Fruit fly (Drosophila melanogaster) whole organism, embryonic: ENCODE data around the gene CG14655.

Experiments
- Adf1 ChIP-seq: fragments of 200-800 bp; sonication (Bioruptor generic); IDR thresholded peaks from 2 replicates; pipeline ENCODE4 v1.3.6; 2022; ENCODE audit warnings: missing biosample characterization, missing genetic modification characterization
- CG10267 ChIP-seq: fragments of 200-800 bp; sonication (Bioruptor generic); optimal IDR thresholded peaks from 2 replicates; lab custom pipeline; 2018; ENCODE audit warnings: missing biosample characterization, mild to moderate bottlenecking, missing genetic modification characterization, moderate library complexity
- CG11398 ChIP-seq: fragments of 200-800 bp; sonication (Bioruptor generic); optimal IDR thresholded peaks from 2 replicates; lab custom pipeline; 2016; ENCODE audit warnings: missing biosample characterization, missing genetic modification characterization
- CG12769 ChIP-seq: fragments of 200-800 bp; sonication (Bioruptor generic); optimal IDR thresholded peaks from 2 replicates; lab custom pipeline; 2019; ENCODE audit warnings: missing biosample characterization, mild to moderate bottlenecking, missing genetic modification characterization, moderate library complexity
- CG13287 ChIP-seq: fragments of 200-800 bp; sonication (Bioruptor generic); IDR thresholded peaks from 2 replicates; pipeline ENCODE4 v1.3.6; 2022; ENCODE audit warnings: missing biosample characterization, missing genetic modification characterization; ENCODE audit not compliant: partially characterized antibody
- CG14667 ChIP-seq: fragments of 200-800 bp; sonication (Bioruptor generic); IDR thresholded peaks from 2 replicates; pipeline ENCODE4 v1.3.6; 2022; ENCODE audit warnings: missing biosample characterization, missing genetic modification characterization
- CG17568 ChIP-seq: fragments of 200-800 bp; sonication (Bioruptor generic); optimal IDR thresholded peaks from 2 replicates; lab custom pipeline; 2018; ENCODE audit warnings: missing biosample characterization, mild to moderate bottlenecking, missing genetic modification characterization, moderate library complexity
- CG18599 ChIP-seq: fragments of 200-800 bp; sonication (Bioruptor generic); optimal IDR thresholded peaks from 3 replicates; lab custom pipeline; 2017; ENCODE audit warnings: missing biosample characterization, missing genetic modification characterization, mild to moderate bottlenecking, moderate library complexity, missing genetic modification reagents
- CG2129 ChIP-seq: fragments of 200-800 bp; sonication (Bioruptor generic); IDR thresholded peaks from 2 replicates; pipeline ENCODE4 v1.3.6; 2022; ENCODE audit warnings: missing biosample characterization, missing genetic modification characterization; ENCODE audit not compliant: partially characterized antibody
- CG2712 ChIP-seq: fragments of 200-800 bp; optimal IDR thresholded peaks from 3 replicates; lab custom pipeline; 2019; ENCODE audit warnings: missing biosample characterization, mild to moderate bottlenecking, missing genetic modification characterization, moderate library complexity
- CG3163 ChIP-seq: fragments of 200-800 bp; sonication (Bioruptor generic); optimal IDR thresholded peaks from 3 replicates; lab custom pipeline; 2016; ENCODE audit warnings: missing biosample characterization, missing genetic modification characterization
- CG34376 ChIP-seq: fragments of 200-800 bp; sonication (Bioruptor generic); optimal IDR thresholded peaks from 2 replicates; lab custom pipeline; 2018; ENCODE audit warnings: missing biosample characterization, mild to moderate bottlenecking, missing genetic modification characterization
- CG4854 ChIP-seq: fragments of 200-800 bp; sonication (Bioruptor generic); optimal IDR thresholded peaks from 2 replicates; lab custom pipeline; 2016; ENCODE audit warnings: missing biosample characterization, missing genetic modification characterization, inconsistent platforms
- CG6854 ChIP-seq: fragments of 200-800 bp; sonication (Bioruptor generic); optimal IDR thresholded peaks from 3 replicates; lab custom pipeline; 2017; ENCODE audit warnings: missing biosample characterization, mild to moderate bottlenecking, missing genetic modification characterization
- CG7271 ChIP-seq: fragments of 200-800 bp; sonication (Bioruptor generic); optimal IDR thresholded peaks from 2 replicates; lab custom pipeline; 2018; ENCODE audit warnings: missing biosample characterization, mild to moderate bottlenecking, missing genetic modification characterization, moderate library complexity
- CG7372 ChIP-seq: fragments of 200-800 bp; sonication (Bioruptor generic); IDR thresholded peaks from 2 replicates; pipeline ENCODE4 v1.3.6; 2022; ENCODE audit warnings: missing biosample characterization, missing genetic modification characterization
- CG8290 ChIP-seq, 3 experiments: fragments of 200-800 bp; sonication (Bioruptor generic); optimal IDR thresholded peaks; 2 replicates each; lab custom pipeline; 2016 to 2019; ENCODE audit warnings: missing biosample characterization in 3 of 3, missing genetic modification characterization in 3 of 3, mild to moderate bottlenecking in 2 of 3, moderate library complexity in 1 of 3
- Dll ChIP-seq: fragments of 200-800 bp; sonication (Bioruptor generic); IDR thresholded peaks from 4 replicates; pipeline ENCODE4 v1.3.6; 2022; ENCODE audit warnings: missing biosample characterization, missing genetic modification characterization; ENCODE audit not compliant: partially characterized antibody
- Eip74EF ChIP-seq, 2 experiments: fragments of 200-800 bp in 1 of 2; fragments of >200 bp in 1 of 2; sonication (Bioruptor generic) in 1 of 2; optimal IDR thresholded peaks; 2 replicates each; lab custom pipeline; 2017 to 2019; ENCODE audit warnings: missing biosample characterization in 2 of 2, missing genetic modification characterization in 2 of 2, mild to moderate bottlenecking in 1 of 2, moderate library complexity in 1 of 2
- Fer1 ChIP-seq: fragments of 200-800 bp; sonication (Bioruptor generic); optimal IDR thresholded peaks from 2 replicates; lab custom pipeline; 2017; ENCODE audit warnings: missing biosample characterization, mild to moderate bottlenecking, missing genetic modification characterization
- Hand ChIP-seq: fragments of 200-800 bp; sonication (Bioruptor generic); optimal IDR thresholded peaks from 2 replicates; lab custom pipeline; 2017; ENCODE audit warnings: mild to moderate bottlenecking, missing biosample characterization, missing genetic modification reagents, missing genetic modification characterization
- Hey ChIP-seq: fragments of 200-800 bp; sonication (Bioruptor generic); optimal IDR thresholded peaks from 3 replicates; lab custom pipeline; 2018; ENCODE audit warnings: missing biosample characterization, mild to moderate bottlenecking, missing genetic modification characterization
- Hmx ChIP-seq: fragments of 200-800 bp; sonication (Bioruptor generic); optimal IDR thresholded peaks from 2 replicates; lab custom pipeline; 2016; ENCODE audit warnings: missing biosample characterization, missing genetic modification characterization
- Jarid2 ChIP-seq: fragments of 200-800 bp; sonication (Bioruptor generic); optimal IDR thresholded peaks from 3 replicates; lab custom pipeline; 2017; ENCODE audit warnings: mild to moderate bottlenecking, missing biosample characterization, missing genetic modification reagents, missing genetic modification characterization
- Med ChIP-seq: fragments of 200-800 bp; sonication (Bioruptor generic); peaks from one replicate; lab custom pipeline; 2016; ENCODE audit warnings: missing biosample characterization, missing genetic modification characterization, mild to moderate bottlenecking, inconsistent platforms, moderate library complexity
- Mrtf ChIP-seq: fragments of 200-800 bp; sonication (Bioruptor generic); IDR thresholded peaks from 3 replicates; pipeline ENCODE4 v1.3.6; 2022; ENCODE audit warnings: missing biosample characterization, missing genetic modification characterization
- Opbp ChIP-seq: fragments of 200-800 bp; sonication (Bioruptor generic); IDR thresholded peaks from 3 replicates; pipeline ENCODE4 v1.3.6; 2022; ENCODE audit warnings: missing biosample characterization, missing genetic modification characterization; ENCODE audit not compliant: partially characterized antibody
- Pdp1 ChIP-seq, 2 experiments: fragments of 200-800 bp; sonication (Bioruptor generic); optimal IDR thresholded peaks; 3 replicates each; lab custom pipeline; 2016; ENCODE audit warnings: missing biosample characterization in 2 of 2, missing genetic modification characterization in 2 of 2, mild to moderate bottlenecking in 1 of 2, moderate library complexity in 1 of 2
- Spps ChIP-seq: fragments of 200-800 bp; sonication (Bioruptor generic); optimal IDR thresholded peaks from 2 replicates; lab custom pipeline; 2018; ENCODE audit warnings: missing biosample characterization, mild to moderate bottlenecking, missing genetic modification characterization
- bbx ChIP-seq: fragments of 200-800 bp; sonication (Bioruptor generic); IDR thresholded peaks from 2 replicates; pipeline ENCODE4 v1.3.6; 2022; ENCODE audit warnings: missing biosample characterization, missing genetic modification characterization; ENCODE audit not compliant: partially characterized antibody
- bcd ChIP-seq: fragments of 200-800 bp; sonication (Bioruptor generic); optimal IDR thresholded peaks from 2 replicates; lab custom pipeline; 2017; ENCODE audit warnings: missing biosample characterization, mild to moderate bottlenecking, missing genetic modification characterization
- cg ChIP-seq: fragments of 200-800 bp; sonication (Bioruptor generic); optimal IDR thresholded peaks from 3 replicates; lab custom pipeline; 2019; ENCODE audit warnings: missing biosample characterization, mild to moderate bottlenecking, missing genetic modification characterization, moderate library complexity
- corto ChIP-seq: fragments of 200-800 bp; sonication (Bioruptor generic); optimal IDR thresholded peaks from 2 replicates; lab custom pipeline; 2016; ENCODE audit warnings: missing biosample characterization, mild to moderate bottlenecking, missing genetic modification characterization, moderate library complexity
- crol ChIP-seq: fragments of 200-800 bp; sonication (Bioruptor generic); IDR thresholded peaks from 2 replicates; pipeline ENCODE4 v1.3.6; 2022; ENCODE audit warnings: missing biosample characterization, missing genetic modification characterization
- crp ChIP-seq, 2 experiments: fragments of 200-800 bp; sonication (Bioruptor generic); optimal IDR thresholded peaks; 2 replicates in 1 of 2; 3 replicates in 1 of 2; lab custom pipeline; 2017; ENCODE audit warnings: missing biosample characterization in 2 of 2, missing genetic modification characterization in 2 of 2, mild to moderate bottlenecking in 1 of 2, moderate library complexity in 1 of 2
- dan ChIP-seq: fragments of 200-800 bp; sonication (Bioruptor generic); IDR thresholded peaks from 2 replicates; pipeline ENCODE4 v1.3.6; 2022; ENCODE audit warnings: missing biosample characterization, missing genetic modification characterization
- dmrt99B ChIP-seq: fragments of 200-800 bp; sonication (Bioruptor generic); optimal IDR thresholded peaks from 2 replicates; lab custom pipeline; 2018; ENCODE audit warnings: missing biosample characterization, mild to moderate bottlenecking, missing genetic modification characterization, moderate library complexity
- gce ChIP-seq: fragments of 200-800 bp; sonication (Bioruptor generic); IDR thresholded peaks from 3 replicates; pipeline ENCODE4 v1.3.6; 2022; ENCODE audit warnings: missing biosample characterization, missing genetic modification characterization
- jing ChIP-seq: fragments of 200-800 bp; sonication (Bioruptor generic); optimal IDR thresholded peaks from 2 replicates; lab custom pipeline; 2018; ENCODE audit warnings: missing biosample characterization, mild to moderate bottlenecking, missing genetic modification characterization
- maf-S ChIP-seq: fragments of 200-800 bp; sonication (Bioruptor generic); optimal IDR thresholded peaks from 2 replicates; lab custom pipeline; 2016; ENCODE audit warnings: missing biosample characterization, missing genetic modification characterization
- nerfin-1 ChIP-seq: fragments of 200-800 bp; sonication (Bioruptor generic); optimal IDR thresholded peaks from 3 replicates; lab custom pipeline; 2019; ENCODE audit warnings: missing biosample characterization, mild to moderate bottlenecking, missing genetic modification characterization, moderate library complexity
- odd ChIP-seq: fragments of 200-800 bp; sonication (Bioruptor generic); optimal IDR thresholded peaks from 2 replicates; lab custom pipeline; 2017; ENCODE audit warnings: missing biosample characterization, mild to moderate bottlenecking, missing genetic modification characterization
- pum ChIP-seq: fragments of 200-800 bp; sonication (Bioruptor generic); optimal IDR thresholded peaks from 2 replicates; lab custom pipeline; 2016; ENCODE audit warnings: missing biosample characterization, missing genetic modification characterization
- sens ChIP-seq: fragments of 200-800 bp; sonication (Bioruptor generic); peaks from one replicate; lab custom pipeline; 2016; ENCODE audit warnings: missing biosample characterization, missing genetic modification characterization
- so ChIP-seq: fragments of 200-800 bp; sonication (Bioruptor generic); IDR thresholded peaks from 3 replicates; pipeline ENCODE4 v1.3.6; 2022; ENCODE audit warnings: missing biosample characterization, missing genetic modification characterization
- sr ChIP-seq: fragments of 200-800 bp; sonication (Bioruptor generic); IDR thresholded peaks from 3 replicates; pipeline ENCODE4 v1.3.6; 2022; ENCODE audit warnings: missing biosample characterization, missing genetic modification characterization
- sug ChIP-seq: fragments of 200-800 bp; optimal IDR thresholded peaks from 2 replicates; lab custom pipeline; 2019; ENCODE audit warnings: missing biosample characterization, mild to moderate bottlenecking, missing genetic modification characterization, moderate library complexity
- wek ChIP-seq: fragments of 200-800 bp; sonication (Bioruptor generic); optimal IDR thresholded peaks from 3 replicates; lab custom pipeline; 2018; ENCODE audit warnings: missing biosample characterization, mild to moderate bottlenecking, missing genetic modification characterization, moderate library complexity

Gene CG14655

DNA sequence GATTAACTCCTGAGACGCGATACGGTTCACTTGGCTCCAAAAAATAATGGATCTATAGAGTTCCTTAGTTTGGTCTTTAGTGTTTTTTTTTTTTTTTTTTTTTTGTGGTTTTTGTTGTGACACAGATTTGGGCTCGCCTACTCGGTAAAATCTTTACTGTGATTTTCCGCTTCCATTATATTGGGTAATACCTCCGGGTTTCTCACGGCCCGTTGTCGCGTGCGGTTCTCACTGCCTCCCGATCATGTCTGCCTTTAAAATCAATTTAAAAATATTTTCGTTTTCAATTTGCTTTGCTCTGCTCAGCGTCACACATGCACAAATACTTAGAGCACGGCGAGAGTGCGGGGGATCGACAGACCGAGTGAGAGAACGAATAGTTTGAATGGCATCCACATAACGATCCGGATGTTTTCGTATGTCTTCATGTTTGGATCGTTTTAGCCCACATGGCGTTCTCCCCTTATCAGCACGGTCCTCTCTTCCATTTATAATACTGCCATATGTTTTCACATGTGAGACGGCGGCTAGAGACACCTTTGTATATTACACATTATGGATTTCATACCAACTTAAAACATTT is 33.8 kb downstream of the CG14655 start (continued):
- no peak for TF ChIP-seq odd
- TF ChIP-seq crp (GFP tag; optimal IDR thresholded peaks at IDR 0.05; lab: Kevin White, UChicago) = peak in 1 of 2 experiments; percentile 20
- TF ChIP-seq Pdp1 (GFP tag; optimal IDR thresholded peaks at IDR 0.05; lab: Kevin White, UChicago) = peak in 1 of 2 experiments; percentile 90
- peak; percentile 11 for TF ChIP-seq Fer1 (GFP tag; lab: Kevin White, UChicago)
- peak; percentile 37; the same call in 1 of the 3 replicates for TF ChIP-seq sr
- TF ChIP-seq CG7271 = no peak
- TF ChIP-seq CG34376 (GFP tag; lab: Kevin White, UChicago) = peak; percentile 62
- TF ChIP-seq CG10267 (tag; lab: Kevin White, UChicago) = no peak
- TF ChIP-seq CG3163 (GFP tag; lab: Kevin White, UChicago) = peak; percentile 6
- no peak for TF ChIP-seq corto (GFP tag; lab: Kevin White, UChicago)
- no peak for TF ChIP-seq dmrt99B
- TF ChIP-seq Hand (GFP tag; lab: Kevin White, UChicago) = peak; percentile 36
- peak; percentile 59 for TF ChIP-seq cg (GFP tag; lab: Kevin White, UChicago)
- peak in 1 of 2 experiments; percentile 30 for TF ChIP-seq Eip74EF (GFP tag; optimal IDR thresholded peaks at IDR 0.05; lab: Kevin White, UChicago)
- no peak for TF ChIP-seq CG14667
- TF ChIP-seq CG4854 (GFP tag; lab: Kevin White, UChicago) = no peak
- no peak for TF ChIP-seq pum (GFP tag; lab: Kevin White, UChicago)
- no peak for TF ChIP-seq nerfin-1 (tag; lab: Kevin White, UChicago)
- TF ChIP-seq dan (GFP tag; lab: Robert Waterston, UW) = no peak
- no peak for TF ChIP-seq gce (GFP tag; lab: Robert Waterston, UW)
- no peak for TF ChIP-seq Hey (tag; lab: Kevin White, UChicago)
- TF ChIP-seq CG8290 (GFP tag; optimal IDR thresholded peaks at IDR 0.05; lab: Kevin White, UChicago) = no peak
- TF ChIP-seq CG8290 (tag; optimal IDR thresholded peaks at IDR 0.05; lab: Kevin White, UChicago) = peak in 1 of 2 experiments; percentile 25
- peak; percentile 29; the same call in 1 of the 2 replicates for TF ChIP-seq bbx (GFP tag; lab: Robert Waterston, UW)
- peak; percentile 60 for TF ChIP-seq sens (GFP tag; lab: Kevin White, UChicago)
- TF ChIP-seq CG17568 (GFP tag; lab: Kevin White, UChicago) = peak; percentile 11
- TF ChIP-seq CG2129 (GFP tag; lab: Robert Waterston, UW) = no peak
- peak; percentile 54 for TF ChIP-seq CG12769 (tag; lab: Kevin White, UChicago)
- TF ChIP-seq bcd (GFP tag; lab: Kevin White, UChicago) = no peak
- TF ChIP-seq Mrtf (GFP tag; lab: Robert Waterston, UW) = no peak
- TF ChIP-seq Jarid2 (GFP tag; lab: Kevin White, UChicago) = peak; percentile 50
- no peak for TF ChIP-seq so (GFP tag; lab: Robert Waterston, UW)
- TF ChIP-seq Adf1 (GFP tag; lab: Robert Waterston, UW) = peak; percentile 42; the same call in 1 of the 2 replicates
- no peak for TF ChIP-seq jing (GFP tag; lab: Kevin White, UChicago)
- no peak for TF ChIP-seq Opbp
- TF ChIP-seq wek (GFP tag; lab: Kevin White, UChicago) = no peak
- TF ChIP-seq crol (GFP tag; lab: Robert Waterston, UW) = peak; percentile 79
- TF ChIP-seq CG18599 (GFP tag; lab: Kevin White, UChicago) = peak; percentile 46
- 0 out of 2 replicates have a peak, but pooled peaks have one; percentile 38 for TF ChIP-seq CG13287 (GFP tag; lab: Robert Waterston, UW)
- TF ChIP-seq Dll (GFP tag; lab: Robert Waterston, UW) = no peak
- no peak for TF ChIP-seq CG7372
- peak; percentile 77 for TF ChIP-seq Med (GFP tag; lab: Kevin White, UChicago)
- no peak for TF ChIP-seq Spps (tag; lab: Kevin White, UChicago)
- TF ChIP-seq maf-S (GFP tag; lab: Kevin White, UChicago) = no peak
- peak; percentile 69 for TF ChIP-seq sug (tag; lab: Kevin White, UChicago)
- TF ChIP-seq Hmx (GFP tag; lab: Kevin White, UChicago) = no peak
- TF ChIP-seq CG2712 = no peak
- TF ChIP-seq CG6854 = peak; percentile 12
- no peak for TF ChIP-seq CG11398 (GFP tag; lab: Kevin White, UChicago)
